Worm (Caenorhabditis elegans): ENCODE measurements around the gene T12B3.3.
"Not testable (repeated sequence)": the region's sequence is repeated elsewhere in the genome, so short reads cannot be mapped to it uniquely, and the experiment has no call there.

T12B3.3 gene

DNA sequence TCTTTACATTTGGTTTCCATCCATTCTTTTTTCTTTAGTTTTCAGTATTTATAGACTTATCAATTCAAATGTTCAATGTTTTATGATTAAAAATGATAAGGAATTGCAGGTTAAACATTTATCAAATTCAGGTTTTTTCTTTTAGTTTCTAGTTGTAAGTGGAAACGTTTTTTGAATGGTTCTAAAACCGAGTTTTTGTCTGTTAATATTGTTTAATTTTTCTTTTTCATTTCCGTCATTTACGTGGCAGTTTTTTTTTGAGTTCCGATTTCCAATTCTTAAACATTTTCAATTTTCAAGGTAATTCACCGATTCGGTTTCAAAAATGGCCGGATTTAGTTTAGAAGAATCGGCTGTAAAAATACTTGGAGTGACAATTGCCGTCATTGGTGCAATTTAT is at the start of gene T12B3.3:
T12B3.3 (plus strand) TSS at position 301 of the 400 bp plus-strand sequence.
- not testable (repeated sequence) for TF ChIP-seq snpc-4 (tag; optimal IDR thresholded peaks at IDR 0.05); sptf-1 (tag; optimal IDR thresholded peaks at IDR 0.05); tbx-8 (GFP tag; optimal IDR thresholded peaks at IDR 0.05)

DNA sequence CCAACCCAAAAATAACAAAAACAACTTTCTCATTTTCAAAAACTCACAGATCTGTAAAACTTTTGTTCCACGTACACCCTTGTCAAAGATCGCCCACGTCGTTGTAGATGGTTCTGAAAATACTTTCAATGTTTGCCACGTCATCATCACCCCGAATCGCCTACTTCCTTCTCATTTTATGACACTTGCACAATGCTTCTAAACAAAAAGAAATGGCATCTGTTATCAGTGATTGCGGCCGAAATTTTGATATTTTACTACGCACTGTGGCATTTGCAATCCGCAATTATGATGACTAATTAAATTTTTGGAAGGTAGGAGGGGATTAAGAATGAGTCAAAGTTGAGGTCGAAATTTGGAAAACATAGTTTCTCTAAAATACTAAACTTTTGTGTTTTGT is 49.2 kb upstream of the T12B3.3 start:
- TF ChIP-seq pha-4 (tag; optimal IDR thresholded peaks at IDR 0.05) (no peak), hlh-1 (tag; optimal IDR thresholded peaks at IDR 0.05) (no peak), elt-1 (tag; optimal IDR thresholded peaks at IDR 0.05; ENCODE audit: borderline replicate concordance, insufficient read depth) (no peak), blmp-1 (tag; optimal IDR thresholded peaks at IDR 0.05) (no peak), nhr-76 (tag; optimal IDR thresholded peaks at IDR 0.05) (no peak), ces-1 (GFP tag; optimal IDR thresholded peaks at IDR 0.05) (no peak), nhr-237 (tag; optimal IDR thresholded peaks at IDR 0.05) (no peak), nhr-12 (tag; optimal IDR thresholded peaks at IDR 0.05) (no peak), unc-62 (GFP tag; optimal IDR thresholded peaks at IDR 0.05) (no peak), elt-3 (tag; optimal IDR thresholded peaks at IDR 0.05) (no peak)

DNA sequence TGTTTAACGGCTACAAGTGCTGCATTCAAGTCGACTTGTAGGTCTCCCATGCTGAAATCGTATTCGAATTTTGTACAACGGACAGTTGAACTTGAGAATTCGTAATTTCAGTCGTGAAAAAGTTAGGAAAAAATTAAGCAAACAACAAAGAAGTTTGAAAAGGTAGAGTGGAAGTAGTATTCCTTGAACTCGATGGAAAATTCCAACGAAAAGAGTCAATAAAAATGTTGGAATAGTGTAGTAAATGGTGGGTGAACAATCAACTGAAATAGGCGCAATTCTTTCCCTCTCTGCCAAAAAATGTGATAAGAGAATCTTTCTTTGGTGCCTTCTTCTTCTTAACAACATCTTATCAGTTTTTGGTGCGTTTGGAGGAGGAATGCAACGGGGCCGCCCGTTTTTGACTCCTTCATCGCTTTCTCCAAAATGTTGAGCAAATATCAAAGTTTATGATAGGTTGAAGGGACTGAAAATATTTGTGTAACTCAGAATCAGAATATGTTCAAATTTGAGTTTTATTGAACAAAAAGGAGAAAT is 48.3 kb upstream of the T12B3.3 start, which contains the start of gene ifo-1:
ifo-1 (minus strand) TSS at position 51 of the 537 bp plus-strand sequence.
- TF ChIP-seq lin-13 (tag; optimal IDR thresholded peaks at IDR 0.05) (no peak), elt-1 (tag; optimal IDR thresholded peaks at IDR 0.05; ENCODE audit: borderline replicate concordance, insufficient read depth) (no peak), blmp-1 (tag; optimal IDR thresholded peaks at IDR 0.05) (no peak), zip-8 (tag; optimal IDR thresholded peaks at IDR 0.05) (no peak), M03D4.4 (tag; optimal IDR thresholded peaks at IDR 0.05) (no peak), hlh-1 (tag; optimal IDR thresholded peaks at IDR 0.05) (no peak), unc-120 (tag; optimal IDR thresholded peaks at IDR 0.05; ENCODE audit: poor library complexity, severe bottlenecking) (no peak), flh-1 (GFP tag; optimal IDR thresholded peaks at IDR 0.05) (no peak)

DNA sequence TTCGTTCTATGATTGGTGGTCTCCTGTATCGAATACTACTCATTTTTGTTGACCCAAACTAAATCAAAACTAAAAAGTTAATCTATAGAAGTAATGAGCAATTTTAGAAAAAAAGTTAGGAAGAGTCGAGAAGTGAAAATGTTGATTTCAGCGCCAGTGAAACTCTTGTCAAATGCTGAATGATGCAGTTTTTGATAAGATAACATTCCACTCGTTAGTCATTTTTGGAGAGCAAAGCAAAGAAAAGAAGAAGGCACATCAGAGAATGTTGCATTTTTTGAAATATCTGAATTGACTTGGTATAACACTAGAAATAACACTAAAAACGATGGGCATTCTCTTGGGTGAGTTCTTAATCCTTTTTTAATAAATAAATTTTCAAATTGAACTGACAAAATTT is 46.0 kb upstream of the T12B3.3 start, which contains the start of gene sqst-2:
sqst-2 (minus strand) TSS at position 58 of the 400 bp plus-strand sequence.
- TF ChIP-seq lsy-2 (tag; optimal IDR thresholded peaks at IDR 0.05): no peak
- TF ChIP-seq mls-2 (tag; optimal IDR thresholded peaks at IDR 0.05): no peak
- TF ChIP-seq ces-1 (GFP tag; optimal IDR thresholded peaks at IDR 0.05): no peak
- TF ChIP-seq zip-8 (tag; optimal IDR thresholded peaks at IDR 0.05): no peak
- TF ChIP-seq nhr-76 (tag; optimal IDR thresholded peaks at IDR 0.05): no peak
- TF ChIP-seq unc-39 (tag; optimal IDR thresholded peaks at IDR 0.05): no peak
- TF ChIP-seq nhr-28 (tag; optimal IDR thresholded peaks at IDR 0.05): no peak
- TF ChIP-seq lin-13 (tag; optimal IDR thresholded peaks at IDR 0.05): no peak
- no peak for TF ChIP-seq elt-3 (tag; optimal IDR thresholded peaks at IDR 0.05)

DNA sequence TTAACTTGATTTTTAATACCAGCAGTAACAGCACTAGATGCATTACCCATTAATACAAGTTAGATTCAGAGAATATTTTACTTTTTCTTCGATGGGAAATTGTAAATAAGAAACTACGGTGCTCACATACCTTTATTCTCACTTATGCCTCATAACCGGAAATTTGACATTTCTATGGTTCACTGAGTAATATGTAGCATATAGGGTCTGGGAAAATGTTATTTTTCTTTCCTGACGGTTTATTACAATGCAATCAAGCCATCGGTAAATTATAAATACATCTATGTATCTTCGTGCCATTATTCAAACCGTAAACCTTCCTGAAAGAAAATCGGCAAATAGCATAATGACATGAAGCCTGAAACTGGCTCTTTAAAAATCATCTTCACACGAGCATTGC is 42.3 kb upstream of the T12B3.3 start, which contains the start of gene ocr-4:
ocr-4 (minus strand) TSS at position 101 of the 400 bp plus-strand sequence.
- no peak for TF ChIP-seq elt-3 (tag; optimal IDR thresholded peaks at IDR 0.05)
- TF ChIP-seq lsy-2 (tag; optimal IDR thresholded peaks at IDR 0.05): no peak
- no peak for TF ChIP-seq hlh-1 (tag; optimal IDR thresholded peaks at IDR 0.05)
- no peak for TF ChIP-seq cnd-1 (tag; optimal IDR thresholded peaks at IDR 0.05)
- no peak for TF ChIP-seq ceh-39 (tag; optimal IDR thresholded peaks at IDR 0.05)
- no peak for TF ChIP-seq lin-32 (GFP tag; optimal IDR thresholded peaks at IDR 0.05)
- TF ChIP-seq ham-2 (GFP tag; optimal IDR thresholded peaks at IDR 0.05): no peak
- no peak for TF ChIP-seq tbx-8 (GFP tag; optimal IDR thresholded peaks at IDR 0.05)
- no peak for TF ChIP-seq zip-8 (tag; optimal IDR thresholded peaks at IDR 0.05)
- TF ChIP-seq nhr-12 (tag; optimal IDR thresholded peaks at IDR 0.05): no peak
- TF ChIP-seq M03D4.4 (tag; optimal IDR thresholded peaks at IDR 0.05): no peak
- TF ChIP-seq drap-1 (GFP tag; optimal IDR thresholded peaks at IDR 0.05): no peak
- no peak for TF ChIP-seq nhr-28 (tag; optimal IDR thresholded peaks at IDR 0.05)
- no peak for TF ChIP-seq unc-120 (tag; optimal IDR thresholded peaks at IDR 0.05; ENCODE audit: poor library complexity, severe bottlenecking)
- no peak for TF ChIP-seq ztf-11 (tag; optimal IDR thresholded peaks at IDR 0.05)
- no peak for TF ChIP-seq ceh-43 (GFP tag; optimal IDR thresholded peaks at IDR 0.05)
- no peak for TF ChIP-seq nhr-237 (tag; optimal IDR thresholded peaks at IDR 0.05)

DNA sequence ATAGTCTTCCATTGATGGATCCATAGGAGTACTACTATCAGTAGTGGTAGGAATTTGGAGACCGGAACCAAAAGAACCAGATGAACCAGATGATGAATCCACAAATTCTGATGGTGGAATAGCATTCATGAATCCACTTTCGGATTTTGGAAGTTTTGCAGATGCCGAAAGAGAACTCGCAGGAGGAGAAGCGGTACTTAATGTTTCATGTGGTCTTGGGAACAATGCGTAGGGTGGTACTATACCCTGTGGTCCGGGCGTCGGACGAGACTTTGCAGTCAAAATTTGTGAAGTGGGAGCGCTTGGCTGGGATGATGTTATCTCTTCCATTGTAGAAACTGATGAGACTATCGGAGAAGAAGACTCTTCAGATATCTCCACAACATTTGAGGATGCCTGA is 36.9 kb upstream of the T12B3.3 start:
- TF ChIP-seq ztf-11 (tag; optimal IDR thresholded peaks at IDR 0.05): no peak
- TF ChIP-seq tbx-8 (GFP tag; optimal IDR thresholded peaks at IDR 0.05): no peak
- TF ChIP-seq drap-1 (GFP tag; optimal IDR thresholded peaks at IDR 0.05): no peak
- TF ChIP-seq unc-39 (tag; optimal IDR thresholded peaks at IDR 0.05): no peak
- no peak for TF ChIP-seq ces-1 (GFP tag; optimal IDR thresholded peaks at IDR 0.05)
- TF ChIP-seq cnd-1 (tag; optimal IDR thresholded peaks at IDR 0.05): no peak
- TF ChIP-seq elt-1 (tag; optimal IDR thresholded peaks at IDR 0.05; ENCODE audit: borderline replicate concordance, insufficient read depth): no peak
- TF ChIP-seq M03D4.4 (tag; optimal IDR thresholded peaks at IDR 0.05): no peak
- TF ChIP-seq elt-3 (tag; optimal IDR thresholded peaks at IDR 0.05): no peak
- no peak for TF ChIP-seq nhr-76 (tag; optimal IDR thresholded peaks at IDR 0.05)
- no peak for TF ChIP-seq blmp-1 (tag; optimal IDR thresholded peaks at IDR 0.05)
- TF ChIP-seq lsy-2 (tag; optimal IDR thresholded peaks at IDR 0.05): no peak

Data from whole organism, mixed stage, embryonic.